Worm (Caenorhabditis elegans) whole organism, midembryonic: ENCODE measurements around the gene dpff-1.

ENCODE experiments used
- T22C8.4 ChIP-seq: fragments of 200-800 bp; sonication (Bioruptor generic); IDR thresholded peaks from 2 replicates; pipeline ENCODE4 v1.3.6; 2022; ENCODE audit warnings: missing genetic modification characterization, missing compliant biosample characterization
- klf-2 ChIP-seq: fragments of 200-800 bp; sonication (Bioruptor generic); conservative IDR thresholded peaks from 2 replicates; pipeline ENCODE4 v1.3.6; 2022; ENCODE audit warnings: missing genetic modification reagents, missing genetic modification characterization, missing compliant biosample characterization
- med-1 ChIP-seq: sonication (generic microtip); optimal IDR thresholded peaks from 2 replicates; lab custom pipeline; 2017; ENCODE audit warnings: missing genetic modification characterization, mild to moderate bottlenecking, missing compliant biosample characterization, antibody characterized with exemption, missing genetic modification reagents; ENCODE audit not compliant: insufficient read depth
- ref-1 ChIP-seq: fragments of 200-800 bp; sonication (Bioruptor generic); conservative IDR thresholded peaks from 2 replicates; pipeline ENCODE4 v1.3.6; 2022; ENCODE audit warnings: missing genetic modification reagents, missing genetic modification characterization, missing compliant biosample characterization
- ztf-23 ChIP-seq: fragments of 200-800 bp; sonication (Bioruptor generic); IDR thresholded peaks from 2 replicates; pipeline ENCODE4 v1.3.6; 2022; ENCODE audit warnings: missing genetic modification reagents, missing genetic modification characterization, missing compliant biosample characterization
- ztf-29 ChIP-seq: fragments of 200-800 bp; sonication (Bioruptor generic); IDR thresholded peaks from 2 replicates; pipeline ENCODE4 v1.3.6; 2022; ENCODE audit warnings: missing genetic modification reagents, missing genetic modification characterization, missing compliant biosample characterization

DNA sequence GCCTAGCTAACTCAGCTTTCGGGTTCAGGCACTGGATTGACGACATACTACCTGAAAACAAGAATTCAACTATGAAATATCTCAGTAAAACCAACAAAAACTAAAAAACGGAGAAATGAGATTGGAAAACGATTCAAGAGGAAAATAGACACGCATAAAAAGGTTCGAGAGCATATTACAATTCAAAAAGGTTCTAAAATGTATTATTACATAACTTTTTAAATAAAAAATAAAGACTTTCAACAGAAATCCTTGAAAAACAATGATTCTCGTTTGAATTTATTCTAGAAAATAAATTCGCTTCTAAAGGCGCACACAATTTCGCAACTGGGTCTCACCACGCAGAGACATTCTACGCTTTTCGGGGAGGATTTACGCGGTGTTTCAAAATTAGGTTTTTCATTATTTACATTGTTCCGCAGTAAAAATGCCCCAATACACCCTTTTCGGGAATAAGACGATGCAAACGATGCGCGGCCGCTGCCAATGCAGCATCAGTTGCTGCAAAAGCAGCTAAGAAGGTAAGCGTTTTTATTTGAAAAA, 50.4 kb downstream of the dpff-1 start, which contains the start of the genes cct-6 and alh-9:
- TF ChIP-seq klf-2 (GFP tag; lab: Robert Waterston, UW) (no peak), ref-1 (GFP tag; lab: Robert Waterston, UW) (no peak), ztf-29 (GFP tag; lab: Robert Waterston, UW) (no peak), T22C8.4 (GFP tag; lab: Robert Waterston, UW) (no peak), ztf-23 (no peak), med-1 (GFP tag; lab: Kevin White, UChicago) (no peak)
